Worm (Caenorhabditis elegans) whole organism, L4 larva: ENCODE measurements around the gene B0303.4.

Experiments used
- F37D6.2 ChIP-seq: sonication (generic microtip); optimal IDR thresholded peaks from 2 replicates; lab custom pipeline; 2016; ENCODE audit warnings: mild to moderate bottlenecking, missing genetic modification characterization, missing compliant biosample characterization
- F44E2.7 ChIP-seq: fragments of 200-800 bp; sonication (Bioruptor generic); IDR thresholded peaks from 2 replicates; pipeline ENCODE4 v2.1.2; 2022; ENCODE audit warnings: missing genetic modification characterization, missing compliant biosample characterization
- F49E8.2 ChIP-seq: sonication (generic microtip); optimal IDR thresholded peaks from 2 replicates; lab custom pipeline; 2016; ENCODE audit warnings: missing compliant biosample characterization, mild to moderate bottlenecking, missing genetic modification characterization, borderline replicate concordance
- R02D3.7 ChIP-seq: fragments of 150-350 bp; sonication (generic microtip); optimal IDR thresholded peaks from 3 replicates; lab custom pipeline; 2014; ENCODE audit warnings: missing biosample characterization, missing genetic modification characterization
- ZK337.2 ChIP-seq: fragments of 200-800 bp; sonication (Bioruptor generic); IDR thresholded peaks from 2 replicates; pipeline ENCODE4 v1.3.6; 2022; ENCODE audit warnings: missing genetic modification reagents, missing genetic modification characterization, missing compliant biosample characterization
- ZK546.5 ChIP-seq, 2 experiments: sonication (generic microtip); optimal IDR thresholded peaks; 2 replicates each; lab custom pipeline; 2017; ENCODE audit warnings: missing biosample characterization in 2 of 2, missing genetic modification characterization in 2 of 2
- aha-1 ChIP-seq: fragments of 150-350 bp; peaks from one replicate; lab custom pipeline; 2014; ENCODE audit warnings: missing biosample characterization, missing genetic modification characterization
- aly-2 ChIP-seq: sonication (generic microtip); optimal IDR thresholded peaks from 2 replicates; lab custom pipeline; 2018; ENCODE audit warnings: missing biosample characterization, missing genetic modification characterization
- arid-1 ChIP-seq: fragments of 200-800 bp; sonication (Bioruptor generic); conservative IDR thresholded peaks from 2 replicates; pipeline ENCODE4 v1.3.6; 2022; ENCODE audit warnings: missing genetic modification reagents, missing genetic modification characterization, missing compliant biosample characterization
- attf-4 ChIP-seq: sonication (generic microtip); optimal IDR thresholded peaks from 3 replicates; lab custom pipeline; 2017; ENCODE audit warnings: missing biosample characterization, missing genetic modification characterization
- ceh-20 ChIP-seq: fragments of 200-800 bp; sonication (Bioruptor generic); IDR thresholded peaks from 2 replicates; pipeline ENCODE4 v1.3.6; 2022; ENCODE audit warnings: missing genetic modification reagents, missing genetic modification characterization, missing compliant biosample characterization
- ceh-28 ChIP-seq: fragments of 150-350 bp; optimal IDR thresholded peaks from 2 replicates; lab custom pipeline; 2014; ENCODE audit warnings: missing biosample characterization, missing genetic modification reagents, missing genetic modification characterization
- ceh-44 ChIP-seq: fragments of 200-800 bp; sonication (Bioruptor generic); IDR thresholded peaks from 2 replicates; pipeline ENCODE4 v1.3.6; 2022; ENCODE audit warnings: missing genetic modification reagents, missing genetic modification characterization, missing compliant biosample characterization
- ceh-82 ChIP-seq: sonication (generic microtip); optimal IDR thresholded peaks from 2 replicates; lab custom pipeline; 2017; ENCODE audit warnings: missing biosample characterization, missing genetic modification characterization
- ces-1 ChIP-seq: fragments of 150-350 bp; sonication (generic microtip); optimal IDR thresholded peaks from 4 replicates; lab custom pipeline; 2014; ENCODE audit warnings: missing biosample characterization, missing genetic modification reagents, missing genetic modification characterization
- cey-2 ChIP-seq: sonication (generic microtip); optimal IDR thresholded peaks from 3 replicates; lab custom pipeline; 2017; ENCODE audit warnings: missing genetic modification characterization, mild to moderate bottlenecking, missing compliant biosample characterization, antibody characterized with exemption, borderline replicate concordance; ENCODE audit not compliant: insufficient read depth
- daf-12 ChIP-seq: fragments of 150-350 bp; optimal IDR thresholded peaks from 2 replicates; lab custom pipeline; 2014; ENCODE audit warnings: missing biosample characterization, missing genetic modification reagents, missing genetic modification characterization
- daf-19 ChIP-seq: fragments of 200-800 bp; sonication (Bioruptor generic); conservative IDR thresholded peaks from 2 replicates; pipeline ENCODE4 v1.3.6; 2022; ENCODE audit warnings: missing genetic modification characterization, missing compliant biosample characterization
- daf-8 ChIP-seq: fragments of 200-800 bp; sonication (Bioruptor generic); IDR thresholded peaks from 2 replicates; pipeline ENCODE4 v1.3.6; 2022; ENCODE audit warnings: missing genetic modification characterization, missing compliant biosample characterization
- dmd-9 ChIP-seq: fragments of 200-800 bp; sonication (Bioruptor generic); IDR thresholded peaks from 2 replicates; pipeline ENCODE4 v1.3.6; 2022; ENCODE audit warnings: missing genetic modification reagents, missing genetic modification characterization, missing compliant biosample characterization
- dpl-1 ChIP-seq: fragments of 150-350 bp; optimal IDR thresholded peaks from 2 replicates; lab custom pipeline; 2014; ENCODE audit warnings: missing biosample characterization, missing genetic modification reagents, missing genetic modification characterization
- duxl-1 ChIP-seq: sonication (generic microtip); optimal IDR thresholded peaks from 2 replicates; lab custom pipeline; 2016; ENCODE audit warnings: mild to moderate bottlenecking, missing genetic modification characterization, moderate library complexity, missing compliant biosample characterization; ENCODE audit not compliant: poor library complexity
- dve-1 ChIP-seq: sonication (generic microtip); optimal IDR thresholded peaks from 2 replicates; lab custom pipeline; 2017; ENCODE audit warnings: antibody characterized with exemption, mild to moderate bottlenecking, missing genetic modification characterization, missing compliant biosample characterization; ENCODE audit not compliant: insufficient read depth
- hif-1 ChIP-seq, 2 experiments: sonication (generic microtip); optimal IDR thresholded peaks; 2 replicates each; lab custom pipeline; 2016 to 2017; ENCODE audit warnings: missing compliant biosample characterization in 2 of 2, missing genetic modification characterization in 2 of 2, missing genetic modification reagents in 2 of 2, missing genotype in 2 of 2, mild to moderate bottlenecking in 1 of 2
- hlh-11 ChIP-seq: fragments of 200-800 bp; sonication (Bioruptor generic); optimal IDR thresholded peaks from 2 replicates; lab custom pipeline; 2018; ENCODE audit warnings: mild to moderate bottlenecking, missing genetic modification characterization, missing compliant biosample characterization
- lin-15B ChIP-seq: fragments of 150-350 bp; sonication (generic microtip); optimal IDR thresholded peaks from 3 replicates; lab custom pipeline; 2014; ENCODE audit warnings: missing biosample characterization, missing genetic modification characterization
- lin-38 ChIP-seq: fragments of 200-800 bp; sonication (Bioruptor generic); IDR thresholded peaks from 2 replicates; pipeline ENCODE4 v1.3.6; 2022; ENCODE audit warnings: missing genetic modification reagents, missing genetic modification characterization, missing compliant biosample characterization
- madf-5 ChIP-seq, 2 experiments: fragments of 200-800 bp; sonication (Bioruptor generic); IDR thresholded peaks; 2 replicates each; pipeline ENCODE4 v1.3.6; 2022; ENCODE audit warnings: missing compliant biosample characterization in 2 of 2, missing genetic modification characterization in 2 of 2
- madf-9 ChIP-seq: fragments of 200-800 bp; sonication (Bioruptor generic); conservative IDR thresholded peaks from 2 replicates; pipeline ENCODE4 v1.3.6; 2022; ENCODE audit warnings: missing genetic modification reagents, missing genetic modification characterization, missing compliant biosample characterization
- mdl-1 ChIP-seq, 2 experiments: fragments of 150-350 bp in 1 of 2; sonication (generic microtip) in 1 of 2; optimal IDR thresholded peaks; 2 replicates each; lab custom pipeline; 2014 to 2017; ENCODE audit warnings: missing biosample characterization in 2 of 2, missing genetic modification characterization in 2 of 2
- mep-1 ChIP-seq: fragments of 150-350 bp; sonication (generic microtip); optimal IDR thresholded peaks from 3 replicates; lab custom pipeline; 2014; ENCODE audit warnings: missing biosample characterization, missing genetic modification characterization
- mes-2 ChIP-seq: sonication (generic microtip); optimal IDR thresholded peaks from 2 replicates; lab custom pipeline; 2016; ENCODE audit warnings: missing genotype, mild to moderate bottlenecking, missing genetic modification characterization, missing compliant biosample characterization; ENCODE audit not compliant: poor library complexity, severe bottlenecking
- nhr-102 ChIP-seq: sonication (generic microtip); optimal IDR thresholded peaks from 2 replicates; lab custom pipeline; 2016; ENCODE audit warnings: mild to moderate bottlenecking, missing genetic modification characterization, moderate library complexity, missing compliant biosample characterization
- nhr-25 ChIP-seq: sonication (generic microtip); optimal IDR thresholded peaks from 2 replicates; lab custom pipeline; 2017; ENCODE audit warnings: missing genetic modification characterization, mild to moderate bottlenecking, missing compliant biosample characterization, antibody characterized with exemption, moderate library complexity, borderline replicate concordance; ENCODE audit not compliant: insufficient read depth
- nhr-28 ChIP-seq: fragments of 150-350 bp; optimal IDR thresholded peaks from 2 replicates; lab custom pipeline; 2014; ENCODE audit warnings: missing biosample characterization, missing genetic modification characterization
- nhr-6 ChIP-seq: fragments of 150-350 bp; optimal IDR thresholded peaks from 2 replicates; lab custom pipeline; 2014; ENCODE audit warnings: missing biosample characterization, missing genetic modification characterization
- nhr-76 ChIP-seq: fragments of 150-350 bp; optimal IDR thresholded peaks from 2 replicates; lab custom pipeline; 2014; ENCODE audit warnings: missing biosample characterization, missing genetic modification characterization
- nhr-77 ChIP-seq: fragments of 150-350 bp; optimal IDR thresholded peaks from 2 replicates; lab custom pipeline; 2014; ENCODE audit warnings: missing biosample characterization, missing genetic modification characterization
- rbr-2 ChIP-seq: sonication (generic microtip); optimal IDR thresholded peaks from 2 replicates; lab custom pipeline; 2016; ENCODE audit warnings: missing genotype, missing genetic modification characterization, missing compliant biosample characterization
- saeg-2 ChIP-seq: fragments of 200-800 bp; sonication (Bioruptor generic); IDR thresholded peaks from 2 replicates; pipeline ENCODE4 v1.3.6; 2022; ENCODE audit warnings: missing genetic modification reagents, missing genetic modification characterization, missing compliant biosample characterization
- sdz-12 ChIP-seq: fragments of 200-800 bp; sonication (Bioruptor generic); optimal IDR thresholded peaks from 2 replicates; lab custom pipeline; 2018; ENCODE audit warnings: mild to moderate bottlenecking, missing genetic modification characterization, missing compliant biosample characterization
- snpc-1.2 ChIP-seq: fragments of 200-800 bp; sonication (Bioruptor generic); IDR thresholded peaks from 2 replicates; pipeline ENCODE4 v1.3.6; 2022; ENCODE audit warnings: missing genetic modification reagents, missing genetic modification characterization, missing compliant biosample characterization
- snpc-4 ChIP-seq: fragments of 150-350 bp; optimal IDR thresholded peaks from 2 replicates; lab custom pipeline; 2014; ENCODE audit warnings: missing biosample characterization, missing genetic modification characterization
- spr-1 ChIP-seq: sonication (generic microtip); optimal IDR thresholded peaks from 2 replicates; lab custom pipeline; 2016; ENCODE audit warnings: mild to moderate bottlenecking, missing genetic modification characterization, missing compliant biosample characterization
- spr-3 ChIP-seq: fragments of 200-800 bp; sonication (Bioruptor generic); optimal IDR thresholded peaks from 2 replicates; lab custom pipeline; 2018; ENCODE audit warnings: mild to moderate bottlenecking, missing genetic modification characterization, missing compliant biosample characterization
- tag-97 ChIP-seq: fragments of 200-800 bp; sonication (Bioruptor generic); IDR thresholded peaks from 2 replicates; pipeline ENCODE4 v1.3.6; 2022; ENCODE audit warnings: missing genetic modification characterization, missing compliant biosample characterization
- zag-1 ChIP-seq: fragments of 150-350 bp; optimal IDR thresholded peaks from 2 replicates; lab custom pipeline; 2014; ENCODE audit warnings: missing biosample characterization, missing genetic modification characterization
- zfp-3 ChIP-seq: fragments of 200-800 bp; sonication (Bioruptor generic); conservative IDR thresholded peaks from 2 replicates; pipeline ENCODE4 v1.3.6; 2022; ENCODE audit warnings: missing genetic modification reagents, missing genetic modification characterization, missing compliant biosample characterization
- zip-11 ChIP-seq: fragments of 200-800 bp; sonication (Bioruptor generic); IDR thresholded peaks from 2 replicates; pipeline ENCODE4 v1.3.6; 2022; ENCODE audit warnings: missing genetic modification characterization, missing compliant biosample characterization
- ztf-11 ChIP-seq: fragments of 150-350 bp; optimal IDR thresholded peaks from 2 replicates; lab custom pipeline; 2014; ENCODE audit warnings: missing biosample characterization, missing genetic modification characterization
- ztf-7 ChIP-seq: fragments of 150-350 bp; optimal IDR thresholded peaks from 2 replicates; lab custom pipeline; 2014; ENCODE audit warnings: missing biosample characterization, missing genetic modification characterization

The B0303.4 gene

ce11 chrIII:8700289-8700957 lies 10.8 kb downstream of the B0303.4 start, which contains the start of the genes sdz-1 and vps-33.1:
TSS of gene sdz-1 (minus strand) at chrIII:8700339.
TSS of gene vps-33.1 (plus strand) at chrIII:8700927.
- TF ChIP-seq daf-12 (no peak), mdl-1 (tag; optimal IDR thresholded peaks at IDR 0.05; lab: Kevin White, UChicago) (peak in 1 of 2 experiments; percentile 35), saeg-2 (no peak), cey-2 (tag; lab: Kevin White, UChicago) (no peak), snpc-4 (tag; lab: Kevin White, UChicago) (no peak), F49E8.2 (tag; lab: Kevin White, UChicago) (no peak), sdz-12 (GFP tag; lab: Kevin White, UChicago) (no peak), mep-1 (tag; lab: Kevin White, UChicago) (no peak), daf-19 (no peak), nhr-6 (peak; percentile 80), ces-1 (GFP tag; lab: Kevin White, UChicago) (no peak), zip-11 (no peak), ceh-82 (tag; lab: Kevin White, UChicago) (no peak), rbr-2 (no peak), daf-8 (GFP tag; lab: Robert Waterston, UW) (no peak), duxl-1 (tag; lab: Kevin White, UChicago) (no peak), arid-1 (GFP tag; lab: Robert Waterston, UW) (no peak), ztf-11 (tag; lab: Kevin White, UChicago) (no peak), F37D6.2 (tag; lab: Kevin White, UChicago) (no peak), spr-3 (no peak), madf-9 (GFP tag; lab: Robert Waterston, UW) (no peak), lin-38 (GFP tag; lab: Robert Waterston, UW) (peak; percentile 73), ceh-20 (GFP tag; lab: Robert Waterston, UW) (no peak), dpl-1 (GFP tag; lab: Kevin White, UChicago) (peak; percentile 77), aly-2 (tag; lab: Kevin White, UChicago) (no peak), ZK546.5 (tag; optimal IDR thresholded peaks at IDR 0.05; lab: Kevin White, UChicago) (no peak), nhr-76 (tag; lab: Kevin White, UChicago) (no peak), dve-1 (tag; lab: Kevin White, UChicago) (peak; percentile 18), ceh-28 (tag; lab: Kevin White, UChicago) (no peak), lin-15B (tag; lab: Kevin White, UChicago) (no peak), hif-1 (tag; optimal IDR thresholded peaks at IDR 0.05; lab: Kevin White, UChicago) (peak in 1 of 2 experiments; percentile 60), ceh-44 (no peak), mes-2 (peak; percentile 96), spr-1 (no peak), R02D3.7 (tag; lab: Kevin White, UChicago) (no peak), attf-4 (tag; lab: Kevin White, UChicago) (no peak), dmd-9 (GFP tag; lab: Robert Waterston, UW) (no peak), zag-1 (tag; lab: Kevin White, UChicago) (no peak), madf-5 (GFP tag; IDR thresholded peaks at IDR 0.05; lab: Robert Waterston, UW) (no peak), ztf-7 (tag; lab: Kevin White, UChicago) (no peak), nhr-28 (tag; lab: Kevin White, UChicago) (peak; percentile 4), ZK337.2 (GFP tag; lab: Robert Waterston, UW) (no peak), F44E2.7 (GFP tag; lab: Robert Waterston, UW) (no peak), zfp-3 (no peak), tag-97 (GFP tag; lab: Robert Waterston, UW) (no peak), hlh-11 (tag; lab: Kevin White, UChicago) (no peak), nhr-102 (tag; lab: Kevin White, UChicago) (no peak), nhr-77 (tag; lab: Kevin White, UChicago) (no peak), snpc-1.2 (GFP tag; lab: Robert Waterston, UW) (no peak), aha-1 (tag; lab: Kevin White, UChicago) (no peak), nhr-25 (tag; lab: Kevin White, UChicago) (no peak)
